Fruit fly (Drosophila melanogaster) whole organism, embryonic: ENCODE data around the gene LpR1.

Source experiments
- C15 ChIP-seq: fragments of 200-800 bp; sonication (Bioruptor generic); IDR thresholded peaks from 3 replicates; pipeline ENCODE4 v1.3.6; 2022; ENCODE audit warnings: missing biosample characterization, missing genetic modification characterization
- CG10267 ChIP-seq: fragments of 200-800 bp; sonication (Bioruptor generic); optimal IDR thresholded peaks from 2 replicates; lab custom pipeline; 2018; ENCODE audit warnings: missing biosample characterization, mild to moderate bottlenecking, missing genetic modification characterization, moderate library complexity
- CG10979 ChIP-seq: fragments of 200-800 bp; sonication (Bioruptor generic); optimal IDR thresholded peaks from 2 replicates; lab custom pipeline; 2018; ENCODE audit warnings: missing biosample characterization, mild to moderate bottlenecking, missing genetic modification characterization, moderate library complexity
- CG12236 ChIP-seq: fragments of 200-800 bp; sonication (Bioruptor generic); optimal IDR thresholded peaks from 2 replicates; lab custom pipeline; 2016; ENCODE audit warnings: missing biosample characterization, missing genetic modification characterization
- CG12769 ChIP-seq: fragments of 200-800 bp; sonication (Bioruptor generic); optimal IDR thresholded peaks from 2 replicates; lab custom pipeline; 2019; ENCODE audit warnings: missing biosample characterization, mild to moderate bottlenecking, missing genetic modification characterization, moderate library complexity
- CG14014 ChIP-seq: fragments of 200-800 bp; sonication (Bioruptor generic); IDR thresholded peaks from 2 replicates; pipeline ENCODE4 v1.3.6; 2022; ENCODE audit warnings: missing biosample characterization, missing genetic modification characterization
- CG14050 ChIP-seq: fragments of 200-800 bp; sonication (Bioruptor generic); IDR thresholded peaks from 3 replicates; pipeline ENCODE4 v1.3.6; 2022; ENCODE audit warnings: missing biosample characterization, missing genetic modification characterization
- CG14710 ChIP-seq: fragments of 200-800 bp; sonication (Bioruptor generic); optimal IDR thresholded peaks from 3 replicates; lab custom pipeline; 2019; ENCODE audit warnings: missing biosample characterization, mild to moderate bottlenecking, missing genetic modification characterization, moderate library complexity
- CG14860 ChIP-seq: fragments of 200-800 bp; sonication (Bioruptor generic); IDR thresholded peaks from 3 replicates; pipeline ENCODE4 v1.3.6; 2022; ENCODE audit warnings: missing biosample characterization, missing genetic modification characterization; ENCODE audit not compliant: partially characterized antibody
- CG15269 ChIP-seq: fragments of 200-800 bp; sonication (Bioruptor generic); optimal IDR thresholded peaks from 2 replicates; lab custom pipeline; 2018; ENCODE audit warnings: missing biosample characterization, mild to moderate bottlenecking, missing genetic modification characterization, moderate library complexity
- CG16813 ChIP-seq: fragments of 200-800 bp; sonication (Bioruptor generic); IDR thresholded peaks from 3 replicates; pipeline ENCODE4 v1.3.6; 2022; ENCODE audit warnings: missing biosample characterization, missing genetic modification characterization; ENCODE audit not compliant: partially characterized antibody
- CG17328 ChIP-seq: fragments of 200-800 bp; sonication (Bioruptor generic); IDR thresholded peaks from 2 replicates; pipeline ENCODE4 v1.3.6; 2022; ENCODE audit warnings: missing biosample characterization, missing genetic modification characterization
- CG2678 ChIP-seq: fragments of 200-800 bp; sonication (Bioruptor generic); optimal IDR thresholded peaks from 3 replicates; lab custom pipeline; 2019; ENCODE audit warnings: missing biosample characterization, mild to moderate bottlenecking, missing genetic modification characterization, moderate library complexity
- CG30020 ChIP-seq: fragments of 200-800 bp; optimal IDR thresholded peaks from 2 replicates; lab custom pipeline; 2019; ENCODE audit warnings: missing biosample characterization, mild to moderate bottlenecking, missing genetic modification characterization, moderate library complexity
- CG30431 ChIP-seq: fragments of 200-800 bp; sonication (Bioruptor generic); optimal IDR thresholded peaks from 2 replicates; lab custom pipeline; 2017; ENCODE audit warnings: missing biosample characterization, missing genetic modification characterization
- CG3065 ChIP-seq: fragments of 200-800 bp; sonication (Bioruptor generic); optimal IDR thresholded peaks from 2 replicates; lab custom pipeline; 2016; ENCODE audit warnings: missing biosample characterization, missing genetic modification characterization
- CG3407 ChIP-seq: fragments of 200-800 bp; sonication (Bioruptor generic); optimal IDR thresholded peaks from 2 replicates; lab custom pipeline; 2018; ENCODE audit warnings: missing biosample characterization, mild to moderate bottlenecking, missing genetic modification characterization
- CG4424 ChIP-seq: fragments of 200-800 bp; sonication (Bioruptor generic); optimal IDR thresholded peaks from 3 replicates; lab custom pipeline; 2016; ENCODE audit warnings: missing biosample characterization, missing genetic modification characterization
- CG4707 ChIP-seq: fragments of 200-800 bp; sonication (Bioruptor generic); optimal IDR thresholded peaks from 2 replicates; lab custom pipeline; 2018; ENCODE audit warnings: missing biosample characterization, mild to moderate bottlenecking, missing genetic modification characterization, moderate library complexity
- CG5953 ChIP-seq: fragments of 200-800 bp; sonication (Bioruptor generic); IDR thresholded peaks from 2 replicates; pipeline ENCODE4 v1.3.6; 2022; ENCODE audit warnings: missing biosample characterization, missing genetic modification characterization
- CG6654 ChIP-seq: fragments of 200-800 bp; sonication (Bioruptor generic); optimal IDR thresholded peaks from 2 replicates; lab custom pipeline; 2017; ENCODE audit warnings: missing biosample characterization, mild to moderate bottlenecking, missing genetic modification characterization
- CG7786 ChIP-seq: fragments of 200-800 bp; sonication (Bioruptor generic); optimal IDR thresholded peaks from 2 replicates; lab custom pipeline; 2016; ENCODE audit warnings: missing biosample characterization, missing genetic modification characterization
- CG8944 ChIP-seq: fragments of 200-800 bp; sonication (Bioruptor generic); optimal IDR thresholded peaks from 3 replicates; lab custom pipeline; 2016; ENCODE audit warnings: missing biosample characterization, missing genetic modification characterization
- CkIIα-i1 ChIP-seq: fragments of 200-800 bp; sonication (Bioruptor generic); IDR thresholded peaks from 2 replicates; pipeline ENCODE4 v1.3.6; 2022; ENCODE audit warnings: missing biosample characterization, missing genetic modification characterization
- CrebB ChIP-seq: fragments of 200-800 bp; sonication (Bioruptor generic); optimal IDR thresholded peaks from 3 replicates; lab custom pipeline; 2018; ENCODE audit warnings: missing biosample characterization, mild to moderate bottlenecking, missing genetic modification characterization
- Dp ChIP-seq: fragments of 200-800 bp; sonication (Bioruptor generic); optimal IDR thresholded peaks from 2 replicates; lab custom pipeline; 2018; ENCODE audit warnings: missing biosample characterization, mild to moderate bottlenecking, missing genetic modification characterization, moderate library complexity
- Drgx ChIP-seq: fragments of 200-800 bp; sonication (Bioruptor generic); IDR thresholded peaks from 2 replicates; pipeline ENCODE4 v1.3.6; 2022; ENCODE audit warnings: missing biosample characterization, missing genetic modification characterization
- Eip74EF ChIP-seq, 2 experiments: fragments of 200-800 bp in 1 of 2; fragments of >200 bp in 1 of 2; sonication (Bioruptor generic) in 1 of 2; optimal IDR thresholded peaks; 2 replicates each; lab custom pipeline; 2017 to 2019; ENCODE audit warnings: missing biosample characterization in 2 of 2, missing genetic modification characterization in 2 of 2, mild to moderate bottlenecking in 1 of 2, moderate library complexity in 1 of 2
- H2.0 ChIP-seq: fragments of 200-800 bp; sonication (Bioruptor generic); IDR thresholded peaks from 2 replicates; pipeline ENCODE4 v1.3.6; 2022; ENCODE audit warnings: missing biosample characterization, missing genetic modification characterization
- Jarid2 ChIP-seq: fragments of 200-800 bp; sonication (Bioruptor generic); optimal IDR thresholded peaks from 3 replicates; lab custom pipeline; 2017; ENCODE audit warnings: mild to moderate bottlenecking, missing biosample characterization, missing genetic modification reagents, missing genetic modification characterization
- Mad ChIP-seq: fragments of 200-800 bp; sonication (Bioruptor generic); optimal IDR thresholded peaks from 2 replicates; lab custom pipeline; 2016; ENCODE audit warnings: missing biosample characterization, missing genetic modification characterization
- Pdp1 ChIP-seq, 2 experiments: fragments of 200-800 bp; sonication (Bioruptor generic); optimal IDR thresholded peaks; 3 replicates each; lab custom pipeline; 2016; ENCODE audit warnings: missing biosample characterization in 2 of 2, missing genetic modification characterization in 2 of 2, mild to moderate bottlenecking in 1 of 2, moderate library complexity in 1 of 2
- Six4 ChIP-seq: fragments of 200-800 bp; sonication (Bioruptor generic); optimal IDR thresholded peaks from 2 replicates; lab custom pipeline; 2016; ENCODE audit warnings: missing biosample characterization, missing genetic modification characterization
- Tbp ChIP-seq: fragments of >200 bp; optimal IDR thresholded peaks from 2 replicates; lab custom pipeline; 2018; ENCODE audit warnings: missing biosample characterization, missing genetic modification characterization
- bbx ChIP-seq: fragments of 200-800 bp; sonication (Bioruptor generic); IDR thresholded peaks from 2 replicates; pipeline ENCODE4 v1.3.6; 2022; ENCODE audit warnings: missing biosample characterization, missing genetic modification characterization; ENCODE audit not compliant: partially characterized antibody
- chinmo ChIP-seq: fragments of 200-800 bp; sonication (Bioruptor generic); IDR thresholded peaks from 4 replicates; pipeline ENCODE4 v1.3.6; 2022; ENCODE audit warnings: missing biosample characterization, missing genetic modification characterization; ENCODE audit not compliant: partially characterized antibody
- dm ChIP-seq: fragments of 200-800 bp; sonication (Bioruptor generic); optimal IDR thresholded peaks from 3 replicates; lab custom pipeline; 2016; ENCODE audit warnings: missing biosample characterization, missing genetic modification characterization
- fd96Cb ChIP-seq: fragments of 200-800 bp; sonication (Bioruptor generic); optimal IDR thresholded peaks from 2 replicates; lab custom pipeline; 2018; ENCODE audit warnings: missing biosample characterization, mild to moderate bottlenecking, missing genetic modification characterization, moderate library complexity
- ftz-f1 ChIP-seq: fragments of 200-800 bp; sonication (Bioruptor generic); optimal IDR thresholded peaks from 2 replicates; lab custom pipeline; 2016; ENCODE audit warnings: missing biosample characterization, missing genetic modification characterization
- gcm ChIP-seq: fragments of 200-800 bp; sonication (Bioruptor generic); optimal IDR thresholded peaks from 2 replicates; lab custom pipeline; 2019; ENCODE audit warnings: missing biosample characterization, mild to moderate bottlenecking, missing genetic modification characterization, moderate library complexity
- gcm2 ChIP-seq: fragments of 200-800 bp; sonication (Bioruptor generic); optimal IDR thresholded peaks from 2 replicates; lab custom pipeline; 2016; ENCODE audit warnings: missing biosample characterization, missing genetic modification characterization
- jumu ChIP-seq: fragments of 200-800 bp; sonication (Bioruptor generic); optimal IDR thresholded peaks from 3 replicates; lab custom pipeline; 2016; ENCODE audit warnings: missing biosample characterization, missing genetic modification characterization
- maf-S ChIP-seq: fragments of 200-800 bp; sonication (Bioruptor generic); optimal IDR thresholded peaks from 2 replicates; lab custom pipeline; 2016; ENCODE audit warnings: missing biosample characterization, missing genetic modification characterization
- pfk ChIP-seq: fragments of 200-800 bp; sonication (Bioruptor generic); optimal IDR thresholded peaks from 2 replicates; lab custom pipeline; 2018; ENCODE audit warnings: missing biosample characterization, mild to moderate bottlenecking, missing genetic modification characterization, moderate library complexity
- pros ChIP-seq: fragments of 200-800 bp; sonication (Bioruptor generic); optimal IDR thresholded peaks from 3 replicates; lab custom pipeline; 2019; ENCODE audit warnings: missing biosample characterization, mild to moderate bottlenecking, missing genetic modification characterization, moderate library complexity
- ro ChIP-seq: fragments of 200-800 bp; sonication (Bioruptor generic); IDR thresholded peaks from 2 replicates; pipeline ENCODE4 v1.3.6; 2022; ENCODE audit warnings: missing biosample characterization, missing genetic modification characterization
- sens ChIP-seq: fragments of 200-800 bp; sonication (Bioruptor generic); peaks from one replicate; lab custom pipeline; 2016; ENCODE audit warnings: missing biosample characterization, missing genetic modification characterization
- sna ChIP-seq: fragments of 200-800 bp; sonication (Bioruptor generic); IDR thresholded peaks from 2 replicates; pipeline ENCODE4 v1.3.6; 2022; ENCODE audit warnings: missing biosample characterization, missing genetic modification characterization; ENCODE audit not compliant: partially characterized antibody
- tin ChIP-seq: fragments of 200-800 bp; sonication (Bioruptor generic); optimal IDR thresholded peaks from 3 replicates; lab custom pipeline; 2016; ENCODE audit warnings: missing biosample characterization, missing genetic modification characterization
- tio ChIP-seq: fragments of 200-800 bp; sonication (Bioruptor generic); optimal IDR thresholded peaks from 2 replicates; lab custom pipeline; 2017; ENCODE audit warnings: missing biosample characterization, missing genetic modification characterization, inconsistent platforms
- yki ChIP-seq: fragments of >200 bp; optimal IDR thresholded peaks from 3 replicates; lab custom pipeline; 2018

Gene LpR1

dm6 chr3R:25754844-25755429, 8.0 kb downstream of the LpR1 start (continued):
- TF ChIP-seq Six4 (GFP tag; lab: Kevin White, UChicago) (no peak), maf-S (GFP tag; lab: Kevin White, UChicago) (no peak), gcm (no peak), gcm2 (GFP tag; lab: Kevin White, UChicago) (no peak), CG8944 (no peak), CG12769 (tag; lab: Kevin White, UChicago) (no peak), CG4707 (GFP tag; lab: Kevin White, UChicago) (no peak), CG10267 (no peak), sna (no peak), CG30431 (GFP tag; lab: Kevin White, UChicago) (no peak), CG3407 (GFP tag; lab: Kevin White, UChicago) (no peak), Pdp1 (GFP tag; optimal IDR thresholded peaks at IDR 0.05; lab: Kevin White, UChicago) (no peak), CG14050 (GFP tag; lab: Robert Waterston, UW) (no peak), CG14860 (GFP tag; lab: Robert Waterston, UW) (no peak), ftz-f1 (GFP tag; lab: Kevin White, UChicago) (no peak), CG3065 (GFP tag; lab: Kevin White, UChicago) (no peak), tio (GFP tag; lab: Kevin White, UChicago) (peak; percentile 2), CG16813 (GFP tag; lab: Robert Waterston, UW) (no peak), CG14014 (GFP tag; lab: Robert Waterston, UW) (no peak), Jarid2 (no peak), Dp (no peak), CkIIα-i1 (no peak), pros (GFP tag; lab: Kevin White, UChicago) (no peak), CG10979 (tag; lab: Kevin White, UChicago) (no peak), ro (GFP tag; lab: Robert Waterston, UW) (no peak), jumu (GFP tag; lab: Kevin White, UChicago) (no peak), CG15269 (tag; lab: Kevin White, UChicago) (peak; percentile 13), H2.0 (GFP tag; lab: Robert Waterston, UW) (no peak), CG12236 (no peak), CG6654 (no peak), CrebB (tag; lab: Kevin White, UChicago) (no peak), C15 (GFP tag; lab: Robert Waterston, UW) (no peak), CG14710 (tag; lab: Kevin White, UChicago) (no peak), CG30020 (tag; lab: Kevin White, UChicago) (no peak), pfk (GFP tag; lab: Kevin White, UChicago) (no peak), CG17328 (GFP tag; lab: Robert Waterston, UW) (no peak), bbx (GFP tag; lab: Robert Waterston, UW) (no peak), CG2678 (tag; lab: Kevin White, UChicago) (peak; percentile 75), Drgx (GFP tag; lab: Robert Waterston, UW) (no peak), chinmo (GFP tag; lab: Robert Waterston, UW) (no peak), fd96Cb (tag; lab: Kevin White, UChicago) (peak; percentile 59), tin (GFP tag; lab: Kevin White, UChicago) (no peak), sens (GFP tag; lab: Kevin White, UChicago) (no peak), yki (lab: Kevin White, UChicago) (no peak), CG5953 (GFP tag; lab: Robert Waterston, UW) (no peak), CG7786 (GFP tag; lab: Kevin White, UChicago) (no peak), Tbp (GFP tag; lab: Kevin White, UChicago) (no peak), dm (GFP tag; lab: Kevin White, UChicago) (no peak), CG4424 (GFP tag; lab: Kevin White, UChicago) (peak; percentile 14), Eip74EF (GFP tag; optimal IDR thresholded peaks at IDR 0.05; lab: Kevin White, UChicago) (no peak), Mad (GFP tag; lab: Kevin White, UChicago) (no peak)
